Fruit fly (Drosophila melanogaster): ENCODE results near the gene sicily.

dm6 chrX:11857522-11858438 lies 33.8 kb upstream of the sicily start:
- TF ChIP-seq CG1621 (tag; optimal IDR thresholded peaks at IDR 0.05) = peak; percentile 90
- peak; percentile 96 for TF ChIP-seq Hr4 (GFP tag; optimal IDR thresholded peaks at IDR 0.05)
- TF ChIP-seq ss (GFP tag; optimal IDR thresholded peaks at IDR 0.05) = peak; percentile 93 to 94
- TF ChIP-seq OdsH (GFP tag; optimal IDR thresholded peaks at IDR 0.05) = peak; percentile 93
- no peak for TF ChIP-seq Hr38 (GFP tag; optimal IDR thresholded peaks at IDR 0.05)
- TF ChIP-seq CG6163 (GFP tag; IDR thresholded peaks at IDR 0.05) = peak; percentile 98
- TF ChIP-seq CG3919 (GFP tag; optimal IDR thresholded peaks at IDR 0.05) = peak; percentile 93
- peak; percentile 0 for TF ChIP-seq Eip93F (GFP tag; optimal IDR thresholded peaks at IDR 0.05)
- peak; percentile 99 for TF ChIP-seq Eip78C (GFP tag)
- TF ChIP-seq CG32006 (GFP tag; optimal IDR thresholded peaks at IDR 0.05) = peak; percentile 95
- peak; percentile 93 for TF ChIP-seq CG6276 (GFP tag; optimal IDR thresholded peaks at IDR 0.05)
- peak; percentile 90 for TF ChIP-seq CG34406 (GFP tag; optimal IDR thresholded peaks at IDR 0.05)
- peak; percentile 51 for TF ChIP-seq Blimp-1 (GFP tag; optimal IDR thresholded peaks at IDR 0.05)
- TF ChIP-seq fd85E (GFP tag; optimal IDR thresholded peaks at IDR 0.05) = peak; percentile 67
